Fruit fly (Drosophila melanogaster) whole organism, larva: ENCODE data around the gene Alg9.

Experiments
- noc ChIP-seq: fragments of 200-800 bp; sonication (Bioruptor generic); optimal IDR thresholded peaks from 3 replicates; lab custom pipeline; 2019; ENCODE audit warnings: missing biosample characterization, mild to moderate bottlenecking, missing genetic modification characterization, moderate library complexity

Gene Alg9

dm6 chr3R:25221203-25221807, at the start of gene Alg9:
Gene Alg9, plus strand, starts transcription at chr3R:25221589.
- no peak for TF ChIP-seq noc

DNA sequence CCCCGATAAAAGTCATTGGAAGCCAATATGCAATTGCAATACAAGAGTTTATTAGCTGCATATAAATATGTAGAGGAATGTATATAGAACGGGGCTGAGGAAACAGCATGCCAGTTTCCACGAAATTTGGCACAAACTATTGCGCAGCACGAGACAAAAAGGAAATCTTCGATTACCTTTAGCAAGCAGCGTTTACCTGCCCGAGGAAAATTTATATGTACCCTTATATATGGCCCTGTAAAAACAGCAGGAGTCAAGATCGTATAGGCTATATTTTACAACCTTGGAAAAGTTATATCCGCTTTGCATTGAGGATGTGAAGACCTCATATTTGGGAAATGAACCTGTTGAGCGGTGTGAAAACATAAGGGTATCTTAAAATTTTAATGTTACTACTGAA, 49.0 kb upstream of the Alg9 start:
- TF ChIP-seq noc, result no peak

DNA sequence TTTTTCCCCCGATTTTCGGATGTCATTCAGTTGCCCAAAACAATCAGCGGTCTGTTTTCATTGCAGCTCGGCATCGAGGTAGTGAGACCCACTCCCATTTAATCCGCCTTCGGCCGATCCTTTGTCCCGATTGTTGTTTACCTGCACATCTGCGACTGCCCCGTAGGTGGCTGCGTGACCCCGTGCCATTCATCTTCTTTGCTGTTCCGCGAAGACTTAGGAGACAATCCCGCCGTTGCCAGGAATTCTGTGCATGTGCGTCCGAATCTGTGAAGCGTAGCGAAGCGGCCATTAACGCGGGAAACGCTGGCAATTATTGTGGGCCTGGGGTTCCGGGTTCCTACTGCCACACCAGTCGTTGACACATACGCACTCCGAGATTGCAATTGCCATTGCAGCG, 48.4 kb upstream of the Alg9 start:
- no peak for TF ChIP-seq noc

DNA sequence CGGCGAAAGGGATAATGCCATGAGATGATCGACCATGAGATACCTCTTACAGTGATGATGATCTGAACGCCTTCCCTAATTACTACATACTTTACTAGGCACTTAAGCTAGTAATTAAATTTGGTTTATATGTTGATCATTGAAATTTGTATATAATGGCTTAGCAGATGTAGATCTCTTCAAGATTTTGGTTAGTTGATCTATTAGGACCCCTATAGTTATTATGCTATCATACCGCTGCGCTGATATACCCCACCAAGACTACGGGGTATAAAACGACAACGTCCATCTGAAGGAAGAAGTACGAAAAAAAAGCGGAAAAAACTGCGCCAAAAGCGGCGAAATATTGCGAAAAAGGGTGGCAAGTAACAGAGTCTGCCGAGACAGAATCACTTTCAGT, 47.1 kb upstream of the Alg9 start:
- TF ChIP-seq noc, result no peak

dm6 chr3R:25176517-25176916, 44.9 kb upstream of the Alg9 start:
- TF ChIP-seq noc, result no peak

DNA sequence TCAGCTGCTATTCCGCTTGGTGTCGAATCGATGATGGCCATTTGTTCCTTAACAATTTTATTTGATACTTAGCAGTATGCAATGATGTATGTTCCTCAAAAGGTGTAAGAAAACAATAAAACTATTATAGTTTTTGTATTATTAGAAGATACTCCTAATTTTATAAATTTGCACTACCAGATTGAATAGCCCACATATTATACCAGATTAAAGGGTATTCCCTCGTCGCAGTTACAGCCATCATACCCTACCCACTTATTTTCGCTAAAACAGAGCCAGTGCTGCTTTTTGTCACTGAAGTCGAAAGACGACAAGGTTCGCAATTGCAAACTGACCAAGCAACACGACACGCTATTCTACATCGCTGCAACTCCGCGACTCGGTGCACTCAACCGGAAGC, 44.0 kb upstream of the Alg9 start:
- TF ChIP-seq noc, result no peak

DNA sequence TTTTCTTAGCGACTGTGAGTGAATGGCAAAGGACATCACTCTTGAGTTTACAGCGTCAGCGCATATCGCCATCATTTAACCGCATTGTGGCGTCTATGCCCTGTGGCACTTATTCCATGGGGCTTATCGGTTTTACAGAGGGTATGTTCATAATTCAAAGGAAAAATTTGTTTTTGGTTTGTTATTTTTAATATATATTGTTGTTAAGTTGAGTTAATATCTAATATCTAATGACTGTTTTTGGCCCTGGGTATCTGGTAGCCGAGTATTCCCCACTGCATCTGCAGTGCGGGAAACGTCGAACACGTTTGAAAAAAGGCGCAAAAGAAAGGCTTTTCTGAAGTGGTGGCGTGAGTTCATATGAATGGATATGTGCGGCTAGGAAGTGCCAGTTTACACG, 42.9 kb upstream of the Alg9 start:
- TF ChIP-seq noc, result no peak

dm6 chr3R:25181424-25181823, 40.0 kb upstream of the Alg9 start:
- no peak for TF ChIP-seq noc

DNA sequence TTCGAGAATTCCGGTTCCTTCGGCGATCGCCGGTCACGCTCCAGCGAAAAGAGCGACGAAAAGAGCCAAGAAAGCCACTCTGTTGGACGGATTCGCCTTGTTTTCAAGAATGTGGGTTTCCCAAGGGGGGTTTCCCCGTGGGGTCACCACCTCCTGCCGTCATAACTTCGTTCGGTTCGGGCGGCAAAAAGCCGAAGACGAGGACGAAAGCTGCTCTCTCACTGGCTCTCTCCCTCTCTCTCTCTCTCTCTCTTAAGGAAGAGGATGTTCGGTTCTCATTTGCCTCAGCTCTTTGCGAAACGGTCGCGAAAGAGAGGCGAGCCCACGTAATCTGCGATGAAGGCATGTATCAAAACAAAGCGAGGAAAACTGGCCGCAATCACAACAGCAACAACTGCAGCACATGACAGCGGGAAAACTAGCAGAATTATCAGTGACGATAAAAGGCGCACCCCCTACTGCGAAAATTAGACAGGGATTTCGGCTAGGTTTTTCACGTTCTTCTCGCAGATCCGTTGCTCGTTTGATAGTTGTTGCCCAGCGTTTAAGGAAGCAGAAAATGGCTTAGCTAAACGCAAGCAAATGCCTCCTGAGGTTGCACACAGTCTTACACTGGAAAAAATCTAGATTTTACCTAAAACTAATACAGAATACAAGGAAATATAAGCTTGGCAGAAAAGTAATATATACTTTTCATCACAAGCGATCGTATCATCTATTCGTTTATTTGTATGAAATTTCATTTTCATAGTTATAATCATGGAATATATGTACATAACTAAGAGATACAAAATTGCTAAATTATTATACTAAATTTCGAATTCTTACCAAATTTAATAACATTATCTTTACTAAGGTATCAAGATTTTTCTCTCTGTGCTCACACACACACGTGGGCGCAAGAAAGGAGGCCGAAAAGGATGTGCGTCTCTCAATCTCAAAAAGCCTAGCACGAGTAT, 37.6 kb upstream of the Alg9 start, which contains the start of gene dan:
TSS of gene dan (plus strand) at position 900 of the 959 bp plus-strand sequence.
- TF ChIP-seq noc, result no peak

- no peak for TF ChIP-seq noc
Measured at dm6 chr3R:25184540-25184939, 36.8 kb upstream of the Alg9 start.

DNA sequence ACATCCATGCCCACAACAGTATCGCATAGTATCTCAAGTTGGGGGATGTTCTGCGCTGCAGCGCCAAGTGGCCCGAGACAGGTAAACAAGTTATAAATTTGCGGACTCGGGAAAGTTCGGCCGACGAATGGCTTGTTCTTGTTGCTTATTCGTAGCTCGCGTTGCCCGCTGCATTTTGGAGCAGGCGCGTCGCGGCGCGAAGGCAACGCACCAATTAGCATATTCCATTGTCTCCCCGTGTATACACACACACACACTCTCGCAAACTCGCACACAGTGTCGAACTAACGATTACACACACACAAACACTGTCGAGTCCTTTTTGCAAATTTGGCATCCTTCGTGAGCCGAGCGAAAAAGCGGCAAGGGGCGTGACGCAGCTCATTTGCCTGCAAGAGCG, 32.4 kb upstream of the Alg9 start:
- TF ChIP-seq noc, result no peak

- TF ChIP-seq noc, result no peak
Measured at dm6 chr3R:25193726-25194204, 27.6 kb upstream of the Alg9 start, which contains the start of gene lobo. Gene lobo, minus strand, starts transcription at chr3R:25193776.

- no peak for TF ChIP-seq noc
Measured at dm6 chr3R:25194723-25195577, 26.4 kb upstream of the Alg9 start, which contains the start of gene CG13653. Gene CG13653, plus strand, starts transcription at chr3R:25195527.

DNA sequence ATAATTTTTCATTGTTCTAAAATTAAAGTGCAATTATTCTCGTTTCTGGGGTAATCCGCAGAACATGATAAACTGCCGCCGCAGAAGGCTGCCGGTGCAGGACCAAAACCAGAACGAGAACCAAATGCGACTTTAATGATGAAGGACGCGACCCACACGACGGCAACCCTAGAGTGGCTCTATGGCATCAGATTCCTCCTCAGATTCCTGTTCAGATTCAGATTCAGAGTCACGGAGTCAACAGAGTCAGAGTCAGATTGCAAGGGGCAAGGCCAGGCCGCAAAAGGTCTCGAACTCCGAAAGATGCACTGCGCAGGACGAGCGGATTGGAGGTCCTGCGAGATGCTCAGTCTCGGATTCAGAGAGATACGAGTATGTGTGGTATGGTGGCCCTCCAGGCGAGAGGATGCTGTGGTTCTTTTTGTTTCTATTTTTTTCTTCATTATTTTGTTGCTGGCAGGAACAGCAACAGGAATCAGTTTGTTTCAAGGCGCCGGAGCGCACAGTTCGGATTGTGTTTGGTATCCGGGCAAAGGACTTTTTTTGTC, 22.0 kb upstream of the Alg9 start, which contains the start of gene CG13654:
TSS of gene CG13654 (plus strand) at position 498 of the 548 bp plus-strand sequence.
- no peak for TF ChIP-seq noc

DNA sequence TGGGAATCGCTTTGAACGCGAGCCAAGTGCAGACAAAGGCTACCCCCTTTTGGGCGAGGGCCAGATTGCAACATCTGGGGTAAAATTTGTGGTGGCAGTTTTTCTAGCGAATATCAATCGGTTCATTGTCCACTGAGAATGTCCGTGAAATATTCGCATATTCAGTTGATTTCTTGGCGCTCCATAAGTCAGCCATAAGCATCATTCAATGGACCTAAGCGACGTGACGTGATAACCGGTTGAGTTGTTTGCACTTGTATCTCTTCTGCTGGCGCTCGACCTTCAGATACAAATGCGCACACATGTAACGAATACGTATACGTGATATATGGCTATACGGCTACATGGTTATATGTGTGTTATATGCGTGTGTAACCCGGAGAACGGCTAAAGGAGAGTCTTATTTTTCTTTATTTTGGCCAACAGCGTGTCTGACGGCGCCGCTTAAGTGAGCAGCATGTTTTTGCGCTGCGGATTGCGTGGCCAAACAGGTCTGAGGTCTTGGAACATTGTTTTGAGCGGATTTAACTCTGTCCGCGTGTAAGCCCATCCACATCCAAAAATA, 15.9 kb upstream of the Alg9 start:
- TF ChIP-seq noc, result no peak
